Fruit fly (Drosophila melanogaster) whole organism, prepupa: ENCODE results near the gene CG13721.

ENCODE experiments used
- CG10669 ChIP-seq: fragments of 200-800 bp; sonication (Bioruptor generic); optimal IDR thresholded peaks from 3 replicates; lab custom pipeline; 2018; ENCODE audit warnings: missing biosample characterization, mild to moderate bottlenecking, missing genetic modification characterization, moderate library complexity
- CG11762 ChIP-seq: fragments of 200-800 bp; sonication (Bioruptor generic); optimal IDR thresholded peaks from 3 replicates; lab custom pipeline; 2016; ENCODE audit warnings: missing biosample characterization, missing genetic modification characterization; ENCODE audit not compliant: insufficient read depth
- CG15336 ChIP-seq: fragments of 200-800 bp; sonication (Bioruptor generic); IDR thresholded peaks from 2 replicates; pipeline ENCODE4 v1.3.6; 2022; ENCODE audit warnings: missing biosample characterization, missing genetic modification characterization
- CG16779 ChIP-seq: fragments of 200-800 bp; sonication (Bioruptor generic); optimal IDR thresholded peaks from 3 replicates; lab custom pipeline; 2017; ENCODE audit warnings: missing biosample characterization, mild to moderate bottlenecking, missing genetic modification characterization
- CG3032 ChIP-seq: fragments of 200-800 bp; optimal IDR thresholded peaks from 2 replicates; lab custom pipeline; 2019; ENCODE audit warnings: missing biosample characterization, mild to moderate bottlenecking, missing genetic modification characterization, moderate library complexity
- CG32006 ChIP-seq: fragments of 200-800 bp; sonication (Bioruptor generic); optimal IDR thresholded peaks from 3 replicates; lab custom pipeline; 2017; ENCODE audit warnings: missing biosample characterization, mild to moderate bottlenecking, missing genetic modification characterization
- CG4318 ChIP-seq: fragments of 200-800 bp; sonication (Bioruptor generic); optimal IDR thresholded peaks from 3 replicates; lab custom pipeline; 2017; ENCODE audit warnings: missing biosample characterization, mild to moderate bottlenecking, missing genetic modification characterization
- CG6163 ChIP-seq: fragments of 200-800 bp; sonication (Bioruptor generic); IDR thresholded peaks from 3 replicates; pipeline ENCODE4 v1.3.6; 2022; ENCODE audit warnings: missing biosample characterization, missing genetic modification characterization
- CG6276 ChIP-seq: fragments of 200-800 bp; sonication (Bioruptor generic); optimal IDR thresholded peaks from 2 replicates; lab custom pipeline; 2017; ENCODE audit warnings: missing biosample characterization, mild to moderate bottlenecking, missing genetic modification characterization
- CG6792 ChIP-seq: fragments of 200-800 bp; sonication (Bioruptor generic); optimal IDR thresholded peaks from 3 replicates; lab custom pipeline; 2016; ENCODE audit warnings: missing biosample characterization, missing genetic modification characterization
- CG6808 ChIP-seq: fragments of 200-800 bp; sonication (Bioruptor generic); optimal IDR thresholded peaks from 3 replicates; lab custom pipeline; 2017; ENCODE audit warnings: missing biosample characterization, missing genetic modification characterization, mild to moderate bottlenecking, moderate library complexity, missing genetic modification reagents
- CG7368 ChIP-seq: fragments of 200-800 bp; sonication (Bioruptor generic); optimal IDR thresholded peaks from 3 replicates; lab custom pipeline; 2016; ENCODE audit warnings: missing biosample characterization, missing genetic modification characterization
- CG8119 ChIP-seq: fragments of 200-800 bp; sonication (Bioruptor generic); IDR thresholded peaks from 3 replicates; pipeline ENCODE4 v1.3.6; 2022; ENCODE audit warnings: missing biosample characterization, missing genetic modification characterization
- CG8319 ChIP-seq: fragments of 200-800 bp; sonication (Bioruptor generic); optimal IDR thresholded peaks from 3 replicates; lab custom pipeline; 2016; ENCODE audit warnings: missing biosample characterization, missing genetic modification characterization
- CG9139 ChIP-seq: fragments of 200-800 bp; sonication (Bioruptor generic); optimal IDR thresholded peaks from 3 replicates; lab custom pipeline; 2017; ENCODE audit warnings: missing biosample characterization, mild to moderate bottlenecking, missing genetic modification characterization
- Eip75B ChIP-seq: fragments of 200-800 bp; sonication (Bioruptor generic); optimal IDR thresholded peaks from 3 replicates; lab custom pipeline; 2016; ENCODE audit warnings: missing biosample characterization, missing genetic modification characterization
- Eip78C ChIP-seq: fragments of 200-800 bp; sonication (Bioruptor generic); peaks from one replicate; lab custom pipeline; 2016; ENCODE audit warnings: missing biosample characterization, missing genetic modification characterization
- Ets21C ChIP-seq: fragments of 200-800 bp; sonication (Bioruptor generic); optimal IDR thresholded peaks from 3 replicates; lab custom pipeline; 2016; ENCODE audit warnings: missing biosample characterization, missing genetic modification characterization
- Gug ChIP-seq: fragments of 200-800 bp; sonication (Bioruptor generic); IDR thresholded peaks from 2 replicates; pipeline ENCODE4 v1.3.6; 2022; ENCODE audit warnings: missing biosample characterization, missing genetic modification characterization
- Hr38 ChIP-seq: sonication (Bioruptor generic); optimal IDR thresholded peaks from 2 replicates; lab custom pipeline; 2016; ENCODE audit warnings: missing biosample characterization, missing genetic modification characterization
- Hr4 ChIP-seq: fragments of 200-800 bp; sonication (Bioruptor generic); optimal IDR thresholded peaks from 3 replicates; lab custom pipeline; 2016; ENCODE audit warnings: missing biosample characterization, missing genetic modification characterization
- Lpt ChIP-seq: fragments of 200-800 bp; sonication (Bioruptor generic); optimal IDR thresholded peaks from 3 replicates; lab custom pipeline; 2016; ENCODE audit warnings: missing biosample characterization, missing genetic modification characterization
- Smox ChIP-seq: fragments of 200-800 bp; sonication (Bioruptor generic); optimal IDR thresholded peaks from 3 replicates; lab custom pipeline; 2016; ENCODE audit warnings: missing biosample characterization, missing genetic modification characterization
- Sox15 ChIP-seq: fragments of 200-800 bp; sonication (Bioruptor generic); optimal IDR thresholded peaks from 3 replicates; lab custom pipeline; 2016; ENCODE audit warnings: missing biosample characterization, missing genetic modification characterization
- achi ChIP-seq: fragments of 200-800 bp; sonication (Bioruptor generic); optimal IDR thresholded peaks from 3 replicates; lab custom pipeline; 2016; ENCODE audit warnings: missing biosample characterization, missing genetic modification characterization
- acj6 ChIP-seq: fragments of 200-800 bp; sonication (Bioruptor generic); optimal IDR thresholded peaks from 3 replicates; lab custom pipeline; 2016; ENCODE audit warnings: missing biosample characterization, missing genetic modification characterization
- cyc ChIP-seq: fragments of 200-800 bp; sonication (Bioruptor generic); optimal IDR thresholded peaks from 3 replicates; lab custom pipeline; 2016; ENCODE audit warnings: missing biosample characterization, missing genetic modification characterization
- dac ChIP-seq: fragments of 200-800 bp; sonication (Bioruptor generic); optimal IDR thresholded peaks from 2 replicates; lab custom pipeline; 2017; ENCODE audit warnings: missing biosample characterization, mild to moderate bottlenecking, missing genetic modification characterization
- dsx ChIP-seq: fragments of 200-800 bp; optimal IDR thresholded peaks from 3 replicates; lab custom pipeline; 2019; ENCODE audit warnings: missing biosample characterization, mild to moderate bottlenecking, missing genetic modification characterization, moderate library complexity; ENCODE audit not compliant: poor library complexity, severe bottlenecking
- eg ChIP-seq: fragments of 200-800 bp; sonication (Bioruptor generic); IDR thresholded peaks from 3 replicates; pipeline ENCODE4 v1.3.6; 2022; ENCODE audit warnings: missing biosample characterization, missing genetic modification characterization
- esn ChIP-seq: fragments of 200-800 bp; sonication (Bioruptor generic); optimal IDR thresholded peaks from 2 replicates; lab custom pipeline; 2016; ENCODE audit warnings: missing biosample characterization, mild to moderate bottlenecking, missing genetic modification characterization, moderate library complexity
- fd85E ChIP-seq: fragments of 200-800 bp; sonication (Bioruptor generic); optimal IDR thresholded peaks from 3 replicates; lab custom pipeline; 2016; ENCODE audit warnings: missing biosample characterization, missing genetic modification characterization
- fkh ChIP-seq: fragments of 200-800 bp; sonication (Bioruptor generic); optimal IDR thresholded peaks from 3 replicates; lab custom pipeline; 2017; ENCODE audit warnings: missing biosample characterization, mild to moderate bottlenecking, missing genetic modification characterization, moderate library complexity
- net ChIP-seq: fragments of 200-800 bp; sonication (Bioruptor generic); optimal IDR thresholded peaks from 3 replicates; lab custom pipeline; 2016; ENCODE audit warnings: missing biosample characterization, missing genetic modification characterization
- salr ChIP-seq, 2 experiments: fragments of 200-800 bp; sonication (Bioruptor generic); optimal IDR thresholded peaks; 3 replicates each; lab custom pipeline; 2016 to 2018; ENCODE audit warnings: missing biosample characterization in 2 of 2, missing genetic modification characterization in 2 of 2, mild to moderate bottlenecking in 1 of 2
- svp ChIP-seq: fragments of 200-800 bp; sonication (Bioruptor generic); peaks from one replicate; lab custom pipeline; 2016; ENCODE audit warnings: missing biosample characterization, missing genetic modification characterization
- topi ChIP-seq: fragments of 200-800 bp; sonication (Bioruptor generic); optimal IDR thresholded peaks from 3 replicates; lab custom pipeline; 2016; ENCODE audit warnings: missing biosample characterization, missing genetic modification characterization

Gene CG13721

DNA sequence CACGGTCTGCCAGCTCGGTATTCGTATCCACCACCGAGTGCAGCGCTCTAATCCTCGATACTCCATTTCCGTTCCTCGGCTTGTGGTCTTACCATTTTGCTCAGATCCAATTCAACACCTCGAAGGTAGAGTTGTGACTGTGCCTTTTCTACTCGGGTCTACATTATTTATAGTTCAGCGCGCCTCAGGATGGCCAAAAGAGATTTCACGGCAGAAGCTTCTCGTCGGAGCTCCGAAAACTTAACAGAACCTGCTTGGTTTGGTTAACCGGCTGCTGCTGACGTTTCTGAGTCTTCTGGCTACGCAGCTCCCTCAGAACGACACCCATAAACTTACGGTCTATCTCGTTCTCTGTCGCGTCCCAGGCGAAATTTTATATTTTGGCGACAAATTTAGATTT lies 31.0 kb downstream of the CG13721 start, which contains the start of gene CG32241:
TSS of gene CG32241 (minus strand) at position 101 of the 400 bp plus-strand sequence.
- TF ChIP-seq CG6808 (GFP tag; lab: Kevin White, UChicago): no peak
- no peak for TF ChIP-seq CG15336 (GFP tag; lab: Robert Waterston, UW)
- no peak for TF ChIP-seq net (GFP tag; lab: Kevin White, UChicago)
- TF ChIP-seq Ets21C (GFP tag; lab: Kevin White, UChicago): no peak
- no peak for TF ChIP-seq fd85E (GFP tag; lab: Kevin White, UChicago)
- no peak for TF ChIP-seq CG6163
- TF ChIP-seq Smox (GFP tag; lab: Kevin White, UChicago): no peak
- no peak for TF ChIP-seq CG8319
- no peak for TF ChIP-seq CG3032 (tag; lab: Kevin White, UChicago)
- TF ChIP-seq CG11762 (GFP tag; lab: Kevin White, UChicago): no peak
- TF ChIP-seq acj6 (GFP tag; lab: Kevin White, UChicago): no peak
- no peak for TF ChIP-seq CG4318
- TF ChIP-seq cyc (GFP tag; lab: Kevin White, UChicago): no peak
- TF ChIP-seq CG8119 (GFP tag; lab: Robert Waterston, UW): no peak

dm6 chr3L:4463773-4464301 lies 33.7 kb downstream of the CG13721 start, which contains the start of gene CG15024:
TSS of gene CG15024 (minus strand) at chr3L:4463823.
- TF ChIP-seq fkh (GFP tag; lab: Kevin White, UChicago) (no peak), Lpt (GFP tag; lab: Kevin White, UChicago) (no peak), Sox15 (GFP tag; lab: Kevin White, UChicago) (no peak), eg (GFP tag; lab: Robert Waterston, UW) (no peak), CG6808 (GFP tag; lab: Kevin White, UChicago) (no peak), Gug (GFP tag; lab: Robert Waterston, UW) (no peak), CG10669 (GFP tag; lab: Kevin White, UChicago) (no peak), dac (GFP tag; lab: Kevin White, UChicago) (no peak), CG8119 (GFP tag; lab: Robert Waterston, UW) (no peak), svp (GFP tag; lab: Kevin White, UChicago) (no peak), dsx (GFP tag; lab: Kevin White, UChicago) (no peak), Smox (GFP tag; lab: Kevin White, UChicago) (no peak), topi (GFP tag; lab: Kevin White, UChicago) (no peak), achi (GFP tag; lab: Kevin White, UChicago) (no peak), CG6276 (no peak), Eip75B (GFP tag; lab: Kevin White, UChicago) (no peak)

- no peak for TF ChIP-seq Ets21C (GFP tag; lab: Kevin White, UChicago)
- peak; percentile 61 for TF ChIP-seq Eip78C (GFP tag; lab: Kevin White, UChicago)
- TF ChIP-seq, all 60 proteins: peak for 1
Observed at dm6 chr3L:4461454-4462045, 36.0 kb downstream of the CG13721 start, which contains the start of gene CG15023. TSS of gene CG15023 (minus strand) at chr3L:4461504.

dm6 chr3L:4460307-4461088 lies 37.1 kb downstream of the CG13721 start, which contains the start of gene CG15022:
TSS of gene CG15022 (minus strand) at chr3L:4460317.
- TF ChIP-seq eg (GFP tag; lab: Robert Waterston, UW) (no peak), topi (GFP tag; lab: Kevin White, UChicago) (no peak), dac (GFP tag; lab: Kevin White, UChicago) (no peak), CG9139 (GFP tag; lab: Kevin White, UChicago) (no peak), Eip75B (GFP tag; lab: Kevin White, UChicago) (no peak), Hr4 (GFP tag; lab: Kevin White, UChicago) (no peak), CG32006 (GFP tag; lab: Kevin White, UChicago) (no peak), Hr38 (no peak), esn (GFP tag; lab: Kevin White, UChicago) (no peak), salr (GFP tag; optimal IDR thresholded peaks at IDR 0.05; lab: Kevin White, UChicago) (no peak), CG6792 (GFP tag; lab: Kevin White, UChicago) (no peak), CG15336 (GFP tag; lab: Robert Waterston, UW) (no peak), CG7368 (GFP tag; lab: Kevin White, UChicago) (no peak), svp (GFP tag; lab: Kevin White, UChicago) (no peak), CG16779 (tag; lab: Kevin White, UChicago) (no peak)
